Worm (Caenorhabditis elegans) whole organism, late embryonic: ENCODE data around the gene E04D5.4.

Experiments
- C08G9.2 ChIP-seq: sonication (generic microtip); optimal IDR thresholded peaks from 2 replicates; lab custom pipeline; 2016; ENCODE audit warnings: mild to moderate bottlenecking, missing genetic modification characterization, moderate library complexity, missing compliant biosample characterization
- C38D4.7 ChIP-seq: fragments of 200-800 bp; sonication (Bioruptor generic); optimal IDR thresholded peaks from 2 replicates; lab custom pipeline; 2018; ENCODE audit warnings: mild to moderate bottlenecking, missing genetic modification characterization, moderate library complexity, missing compliant biosample characterization
- F13H6.1 ChIP-seq: sonication (generic microtip); optimal IDR thresholded peaks from 2 replicates; lab custom pipeline; 2016; ENCODE audit warnings: missing genetic modification characterization, missing compliant biosample characterization
- K02D7.2 ChIP-seq: sonication (generic microtip); optimal IDR thresholded peaks from 2 replicates; lab custom pipeline; 2017; ENCODE audit warnings: mild to moderate bottlenecking, missing genetic modification characterization, missing compliant biosample characterization
- ceh-18 ChIP-seq: sonication (generic microtip); optimal IDR thresholded peaks from 2 replicates; lab custom pipeline; 2016; ENCODE audit warnings: missing genetic modification characterization, missing compliant biosample characterization
- ceh-2 ChIP-seq: sonication (generic microtip); optimal IDR thresholded peaks from 2 replicates; lab custom pipeline; 2016; ENCODE audit warnings: missing genotype, missing genetic modification characterization, missing compliant biosample characterization
- ceh-24 ChIP-seq: sonication (generic microtip); optimal IDR thresholded peaks from 2 replicates; lab custom pipeline; 2016; ENCODE audit warnings: mild to moderate bottlenecking, missing genetic modification characterization, missing compliant biosample characterization
- ceh-45 ChIP-seq: fragments of 200-800 bp; sonication (Bioruptor generic); IDR thresholded peaks from 2 replicates; pipeline ENCODE4 v1.3.6; 2022; ENCODE audit warnings: missing genetic modification reagents, missing genetic modification characterization, missing compliant biosample characterization
- ceh-48 ChIP-seq: sonication (generic microtip); optimal IDR thresholded peaks from 2 replicates; lab custom pipeline; 2016; ENCODE audit warnings: missing genetic modification characterization, inconsistent platforms, missing compliant biosample characterization
- ceh-9 ChIP-seq: sonication (generic microtip); optimal IDR thresholded peaks from 2 replicates; lab custom pipeline; 2016; ENCODE audit warnings: mild to moderate bottlenecking, missing genetic modification characterization, inconsistent platforms, missing compliant biosample characterization
- dve-1 ChIP-seq: sonication (generic microtip); optimal IDR thresholded peaks from 2 replicates; lab custom pipeline; 2017; ENCODE audit warnings: antibody characterized with exemption, mild to moderate bottlenecking, missing genetic modification characterization, missing compliant biosample characterization
- elt-4 ChIP-seq: sonication (generic microtip); optimal IDR thresholded peaks from 2 replicates; lab custom pipeline; 2016; ENCODE audit warnings: missing genetic modification characterization, missing compliant biosample characterization
- eyg-1 ChIP-seq: sonication (generic microtip); optimal IDR thresholded peaks from 2 replicates; lab custom pipeline; 2016; ENCODE audit warnings: missing genotype, missing genetic modification characterization, missing compliant biosample characterization
- fkh-6 ChIP-seq: sonication (generic microtip); optimal IDR thresholded peaks from 2 replicates; lab custom pipeline; 2016; ENCODE audit warnings: missing genetic modification characterization, missing compliant biosample characterization
- hlh-15 ChIP-seq: sonication (generic microtip); optimal IDR thresholded peaks from 2 replicates; lab custom pipeline; 2016; ENCODE audit warnings: missing genetic modification characterization, missing compliant biosample characterization
- hlh-30 ChIP-seq: sonication (generic microtip); optimal IDR thresholded peaks from 2 replicates; lab custom pipeline; 2017; ENCODE audit warnings: antibody characterized with exemption, missing genetic modification characterization, missing compliant biosample characterization; ENCODE audit not compliant: insufficient read depth
- hlh-6 ChIP-seq: sonication (generic microtip); optimal IDR thresholded peaks from 2 replicates; lab custom pipeline; 2016; ENCODE audit warnings: missing genotype, missing genetic modification characterization, missing compliant biosample characterization
- hlh-8 ChIP-seq: sonication (generic microtip); optimal IDR thresholded peaks from 2 replicates; lab custom pipeline; 2016; ENCODE audit warnings: missing genotype, missing genetic modification characterization, missing compliant biosample characterization
- lim-6 ChIP-seq: sonication (generic microtip); optimal IDR thresholded peaks from 2 replicates; lab custom pipeline; 2016; ENCODE audit warnings: missing genetic modification characterization, missing compliant biosample characterization
- lin-11 ChIP-seq: fragments of 200-800 bp; sonication (Bioruptor generic); optimal IDR thresholded peaks from 2 replicates; lab custom pipeline; 2018; ENCODE audit warnings: mild to moderate bottlenecking, missing genetic modification characterization, missing compliant biosample characterization
- mec-3 ChIP-seq: sonication (generic microtip); optimal IDR thresholded peaks from 2 replicates; lab custom pipeline; 2016; ENCODE audit warnings: borderline replicate concordance, missing genetic modification characterization, missing compliant biosample characterization
- nhr-232 ChIP-seq: sonication (generic microtip); optimal IDR thresholded peaks from 2 replicates; lab custom pipeline; 2016; ENCODE audit warnings: missing genetic modification characterization, missing compliant biosample characterization
- npax-4 ChIP-seq: sonication (generic microtip); optimal IDR thresholded peaks from 2 replicates; lab custom pipeline; 2016; ENCODE audit warnings: missing genetic modification characterization, missing compliant biosample characterization
- odd-2 ChIP-seq: sonication (generic microtip); optimal IDR thresholded peaks from 2 replicates; lab custom pipeline; 2017; ENCODE audit warnings: antibody characterized with exemption, mild to moderate bottlenecking, missing genetic modification characterization, missing compliant biosample characterization
- pha-2 ChIP-seq: sonication (generic microtip); optimal IDR thresholded peaks from 2 replicates; lab custom pipeline; 2017; ENCODE audit warnings: mild to moderate bottlenecking, missing genetic modification characterization, missing compliant biosample characterization
- pha-4 ChIP-seq: fragments of 150-350 bp; optimal IDR thresholded peaks from 2 replicates; lab custom pipeline; 2018; ENCODE audit warnings: missing biosample characterization, missing genetic modification reagents, missing genetic modification characterization
- pqm-1 ChIP-seq: sonication (generic microtip); optimal IDR thresholded peaks from 2 replicates; lab custom pipeline; 2016; ENCODE audit warnings: missing genetic modification characterization, missing compliant biosample characterization
- pros-1 ChIP-seq: fragments of 150-350 bp; optimal IDR thresholded peaks from 2 replicates; lab custom pipeline; 2014; ENCODE audit warnings: missing biosample characterization, missing genetic modification reagents, missing genetic modification characterization
- ref-2 ChIP-seq: sonication (generic microtip); optimal IDR thresholded peaks from 2 replicates; lab custom pipeline; 2016; ENCODE audit warnings: missing genetic modification characterization, missing compliant biosample characterization
- rnt-1 ChIP-seq: sonication (generic microtip); optimal IDR thresholded peaks from 2 replicates; lab custom pipeline; 2016; ENCODE audit warnings: missing genetic modification characterization, missing compliant biosample characterization
- sdc-2 ChIP-seq: sonication (generic microtip); optimal IDR thresholded peaks from 2 replicates; lab custom pipeline; 2016; ENCODE audit warnings: missing genotype, missing genetic modification characterization, missing compliant biosample characterization
- tbx-2 ChIP-seq: sonication (generic microtip); optimal IDR thresholded peaks from 2 replicates; lab custom pipeline; 2016; ENCODE audit warnings: missing genetic modification characterization, missing compliant biosample characterization
- unc-3 ChIP-seq, 2 experiments: fragments of 200-800 bp in 1 of 2; sonication (Bioruptor generic) in 1 of 2; sonication (generic microtip) in 1 of 2; conservative IDR thresholded peaks in 1 of 2; optimal IDR thresholded peaks in 1 of 2; 2 replicates each; pipeline versions ENCODE4 v1.3.6 to Lab custom; 2016 to 2022; ENCODE audit warnings: missing compliant biosample characterization in 2 of 2, missing genetic modification characterization in 2 of 2, missing genetic modification reagents in 1 of 2
- unc-42 ChIP-seq: sonication (generic microtip); optimal IDR thresholded peaks from 2 replicates; lab custom pipeline; 2016; ENCODE audit warnings: missing genotype, missing genetic modification characterization, missing compliant biosample characterization
- zip-5 ChIP-seq: sonication (generic microtip); optimal IDR thresholded peaks from 2 replicates; lab custom pipeline; 2016; ENCODE audit warnings: missing genetic modification characterization, missing compliant biosample characterization

Gene E04D5.4

DNA sequence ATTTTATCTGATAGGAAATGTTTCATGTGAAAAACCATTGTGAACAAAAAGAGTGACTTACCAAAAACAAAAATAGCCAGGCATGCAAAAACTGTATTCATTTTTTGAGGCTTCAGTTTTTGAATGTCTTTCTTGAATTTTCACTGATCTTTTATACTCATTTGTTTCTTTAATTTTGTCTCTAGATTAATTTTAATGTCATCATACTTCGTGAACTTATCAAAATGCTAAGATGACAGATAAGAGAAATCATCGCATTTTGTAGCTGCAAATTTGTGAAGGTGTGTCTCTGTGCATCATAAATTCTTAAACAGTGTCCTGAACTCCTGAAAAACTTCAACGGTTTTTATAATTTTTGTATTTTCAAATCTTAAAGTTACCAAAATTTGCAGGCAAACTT, 36.0 kb downstream of the E04D5.4 start, which contains the start of gene clec-58:
Gene clec-58 (minus strand): TSS at position 101 of the 400 bp plus-strand sequence.
- no peak for TF ChIP-seq npax-4 (tag; lab: Kevin White, UChicago)
- TF ChIP-seq lim-6 (tag; lab: Kevin White, UChicago): no peak
- no peak for TF ChIP-seq ceh-24 (tag; lab: Kevin White, UChicago)
- no peak for TF ChIP-seq eyg-1 (tag; lab: Kevin White, UChicago)
- no peak for TF ChIP-seq hlh-6 (tag; lab: Kevin White, UChicago)
- TF ChIP-seq hlh-8 (tag; lab: Kevin White, UChicago): no peak
- no peak for TF ChIP-seq mec-3 (tag; lab: Kevin White, UChicago)
- TF ChIP-seq lin-11 (tag; lab: Kevin White, UChicago): no peak
- TF ChIP-seq pros-1 (tag; lab: Kevin White, UChicago): no peak
- TF ChIP-seq odd-2 (tag; lab: Kevin White, UChicago): no peak
- TF ChIP-seq pha-4: no peak

DNA sequence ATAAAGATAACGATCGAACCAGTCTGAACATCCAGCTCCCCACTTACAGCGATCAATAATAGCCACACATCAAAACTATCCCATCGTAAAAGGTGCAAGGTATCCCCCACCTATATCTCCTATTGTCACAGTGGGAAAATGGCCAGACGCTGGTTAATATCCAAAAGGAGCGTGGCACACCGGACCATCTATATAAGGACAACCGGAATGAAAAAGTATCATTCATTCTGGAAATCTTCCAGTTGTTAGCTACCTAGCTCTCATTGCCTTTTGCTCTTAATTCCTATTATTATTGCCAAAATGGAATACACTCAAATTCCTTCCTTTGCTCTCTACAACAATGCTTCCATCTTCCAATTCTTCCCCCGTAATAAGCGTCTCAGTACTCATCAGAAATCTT, 36.9 kb downstream of the E04D5.4 start, which contains the start of gene ZK666.4:
Gene ZK666.4 (plus strand): TSS at position 301 of the 400 bp plus-strand sequence.
- TF ChIP-seq C38D4.7 (GFP tag; lab: Kevin White, UChicago) (no peak), lin-11 (tag; lab: Kevin White, UChicago) (no peak), nhr-232 (tag; lab: Kevin White, UChicago) (no peak), F13H6.1 (tag; lab: Kevin White, UChicago) (no peak), unc-42 (tag; lab: Kevin White, UChicago) (no peak), hlh-8 (tag; lab: Kevin White, UChicago) (no peak)

ce11 chrII:10479348-10479747, 39.3 kb downstream of the E04D5.4 start, which contains the start of gene clec-59:
Gene clec-59 (minus strand): TSS chrII:10479448.
- no peak for TF ChIP-seq hlh-8 (tag; lab: Kevin White, UChicago)
- no peak for TF ChIP-seq K02D7.2 (tag; lab: Kevin White, UChicago)
- no peak for TF ChIP-seq lin-11 (tag; lab: Kevin White, UChicago)
- TF ChIP-seq unc-3 (GFP tag; conservative IDR thresholded peaks at IDR 0.05; lab: Robert Waterston, UW): no peak
- no peak for TF ChIP-seq unc-3 (tag; optimal IDR thresholded peaks at IDR 0.05; lab: Kevin White, UChicago)
- TF ChIP-seq ceh-45: no peak
- no peak for TF ChIP-seq zip-5 (tag; lab: Kevin White, UChicago)
- TF ChIP-seq fkh-6 (tag; lab: Kevin White, UChicago): no peak
- TF ChIP-seq pqm-1 (tag; lab: Kevin White, UChicago): no peak
- no peak for TF ChIP-seq ceh-18 (tag; lab: Kevin White, UChicago)
- no peak for TF ChIP-seq hlh-30
- TF ChIP-seq hlh-15 (tag; lab: Kevin White, UChicago): no peak
- no peak for TF ChIP-seq C08G9.2 (tag; lab: Kevin White, UChicago)

DNA sequence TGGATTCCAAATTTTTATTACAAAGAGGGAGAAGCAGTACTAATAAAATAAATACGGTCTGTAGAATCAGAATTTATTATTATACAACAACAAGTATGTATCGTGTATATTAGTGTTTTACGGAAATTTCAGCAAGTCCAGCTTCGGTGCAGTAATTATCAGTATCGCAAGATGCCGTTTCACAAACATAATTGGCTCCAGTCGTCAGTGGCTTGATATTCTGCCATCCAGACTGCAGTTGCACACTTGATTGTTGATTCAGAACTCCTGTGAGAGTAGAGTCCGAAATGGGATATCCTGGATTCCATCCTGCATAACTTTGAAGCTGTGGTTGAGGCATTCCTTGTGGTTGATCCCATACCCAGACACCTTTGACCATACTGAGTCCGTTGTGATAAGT, 40.0 kb downstream of the E04D5.4 start:
- no peak for TF ChIP-seq sdc-2 (tag; lab: Kevin White, UChicago)
- TF ChIP-seq unc-3 (GFP tag; conservative IDR thresholded peaks at IDR 0.05; lab: Robert Waterston, UW): no peak
- TF ChIP-seq unc-3 (tag; optimal IDR thresholded peaks at IDR 0.05; lab: Kevin White, UChicago): no peak
- TF ChIP-seq ref-2 (tag; lab: Kevin White, UChicago): no peak
- TF ChIP-seq elt-4 (tag; lab: Kevin White, UChicago): no peak
- no peak for TF ChIP-seq pha-2 (tag; lab: Kevin White, UChicago)
- TF ChIP-seq ceh-45: no peak
- TF ChIP-seq ceh-2 (tag; lab: Kevin White, UChicago): no peak
- TF ChIP-seq ceh-48: no peak
- no peak for TF ChIP-seq rnt-1 (tag; lab: Kevin White, UChicago)
- no peak for TF ChIP-seq tbx-2 (tag; lab: Kevin White, UChicago)
- no peak for TF ChIP-seq dve-1 (tag; lab: Kevin White, UChicago)
- TF ChIP-seq ceh-9 (tag; lab: Kevin White, UChicago): no peak
- TF ChIP-seq, all 69 proteins: peak for 0
